Fruit fly (Drosophila melanogaster) whole organism, pupa: ENCODE measurements around the gene elgi.

ENCODE experiments used
- CG12605 ChIP-seq: fragments of 200-800 bp; sonication (Bioruptor generic); IDR thresholded peaks from 2 replicates; pipeline ENCODE4 v1.3.6; 2022; ENCODE audit warnings: missing biosample characterization, missing genetic modification characterization
- CG8159 ChIP-seq: fragments of 200-800 bp; sonication (Bioruptor generic); optimal IDR thresholded peaks from 3 replicates; lab custom pipeline; 2018; ENCODE audit warnings: missing biosample characterization, mild to moderate bottlenecking, missing genetic modification characterization, moderate library complexity

DNA sequence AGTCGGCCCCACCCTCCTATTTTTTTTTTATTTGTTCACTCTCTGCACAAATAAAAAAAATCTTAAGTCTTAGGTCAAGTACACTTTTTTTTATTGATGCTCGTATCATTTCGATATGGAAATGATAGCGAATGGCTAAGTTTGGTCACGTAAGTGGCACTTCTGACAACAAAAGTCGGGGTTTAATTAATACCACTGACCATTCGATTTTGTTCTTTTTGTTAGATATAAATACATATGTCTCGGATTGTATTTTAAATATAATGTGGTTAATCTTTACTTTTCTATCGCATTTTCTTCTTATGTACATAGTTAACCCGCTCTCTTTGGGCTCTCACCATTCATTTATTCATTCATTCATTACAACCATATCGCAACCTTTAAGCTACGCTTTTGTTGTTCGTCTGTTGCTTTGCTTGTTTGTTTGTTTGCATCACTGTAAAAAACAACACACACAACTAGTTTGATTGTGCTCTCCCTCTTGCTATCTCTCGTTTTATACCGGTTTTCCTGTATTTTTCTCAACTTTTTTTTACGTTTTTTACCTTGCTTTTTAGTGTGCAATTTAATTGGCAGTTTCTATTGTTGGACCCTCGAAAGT, 45.9 kb downstream of the elgi start:
- TF ChIP-seq CG12605 (peak; percentile 84), CG8159 (tag; lab: Kevin White, UChicago) (no peak)
